Worm (Caenorhabditis elegans) whole organism, L4/young adult: Measurements from ENCODE around the gene pha-2.

Source experiments
- W03F9.2 ChIP-seq: fragments of 150-350 bp; optimal IDR thresholded peaks from 2 replicates; lab custom pipeline; 2014; ENCODE audit warnings: missing biosample characterization, missing genetic modification characterization
- dao-5 ChIP-seq: sonication (generic microtip); optimal IDR thresholded peaks from 2 replicates; lab custom pipeline; 2016; ENCODE audit warnings: missing genotype, missing genetic modification characterization, moderate library complexity, missing compliant biosample characterization
- him-1 ChIP-seq: sonication (generic microtip); optimal IDR thresholded peaks from 2 replicates; lab custom pipeline; 2016; ENCODE audit warnings: missing genotype, missing genetic modification reagents, missing genetic modification characterization, missing compliant biosample characterization

DNA sequence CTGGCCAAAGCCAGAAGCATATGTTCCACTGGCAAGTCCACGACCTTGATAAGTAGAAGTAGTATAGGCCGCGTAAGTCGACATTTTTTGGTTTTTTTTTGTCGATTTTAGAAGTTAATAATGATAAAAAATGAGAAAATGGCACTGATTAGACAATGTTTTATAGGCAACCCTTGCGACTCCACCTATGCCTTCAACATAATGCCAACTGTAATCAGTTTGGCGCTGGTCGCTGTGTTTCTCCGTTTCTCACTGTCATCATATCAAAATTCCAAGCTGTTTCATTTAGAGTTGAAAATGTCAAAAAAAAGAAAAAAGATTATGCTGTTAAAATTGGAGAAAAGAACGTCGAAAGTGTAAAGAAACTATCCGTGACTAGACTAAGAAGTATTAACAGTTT is 8.8 kb upstream of the pha-2 start:
- TF ChIP-seq W03F9.2 (tag; lab: Kevin White, UChicago) (no peak), dao-5 (tag; lab: Kevin White, UChicago) (no peak), him-1 (tag; lab: Kevin White, UChicago) (no peak)
